Fruit fly (Drosophila melanogaster): Measurements from ENCODE around the gene Uxs.

Uxs gene

dm6 chr3L:8156199-8156598 is 24.5 kb upstream of the Uxs start:
- TF ChIP-seq Drgx (GFP tag; IDR thresholded peaks at IDR 0.05) (peak; percentile 41; the same call in 1 of the 2 replicates), tll (GFP tag; optimal IDR thresholded peaks at IDR 0.05) (no peak), crc (GFP tag; optimal IDR thresholded peaks at IDR 0.05) (no peak), CG14441 (GFP tag; IDR thresholded peaks at IDR 0.05) (peak; percentile 48; the same call in 1 of the 2 replicates), Hr51 (GFP tag; optimal IDR thresholded peaks at IDR 0.05) (peak in 1 of 2 experiments; percentile 22), CG7271 (tag; optimal IDR thresholded peaks at IDR 0.05) (no peak), sens (GFP tag) (peak; percentile 57), dmrt99B (tag; optimal IDR thresholded peaks at IDR 0.05) (peak; percentile 29), CG11504 (tag; optimal IDR thresholded peaks at IDR 0.05) (peak; percentile 12), Atf-2 (GFP tag; optimal IDR thresholded peaks at IDR 0.05) (no peak)

dm6 chr3L:8157079-8157478 is 23.6 kb upstream of the Uxs start:
- TF ChIP-seq D19B (GFP tag; optimal IDR thresholded peaks at IDR 0.05), result no peak
- TF ChIP-seq CG6765 (GFP tag; optimal IDR thresholded peaks at IDR 0.05), result no peak
- no peak for TF ChIP-seq PHDP (tag; optimal IDR thresholded peaks at IDR 0.05)
- no peak for TF ChIP-seq CG18599 (GFP tag; optimal IDR thresholded peaks at IDR 0.05)
- no peak for TF ChIP-seq CG14050 (GFP tag; IDR thresholded peaks at IDR 0.05)
- no peak for TF ChIP-seq twi (tag; optimal IDR thresholded peaks at IDR 0.05)
- no peak for TF ChIP-seq ttk (GFP tag; IDR thresholded peaks at IDR 0.05)
- TF ChIP-seq sob (GFP tag; IDR thresholded peaks at IDR 0.05), result no peak
- TF ChIP-seq Adf1 (GFP tag; IDR thresholded peaks at IDR 0.05), result no peak
- TF ChIP-seq hbn (GFP tag; IDR thresholded peaks at IDR 0.05; ENCODE audit: partially characterized antibody), result no peak
- TF ChIP-seq CG10267 (tag; optimal IDR thresholded peaks at IDR 0.05), result no peak
- no peak for TF ChIP-seq Dip3 (GFP tag; optimal IDR thresholded peaks at IDR 0.05)
- no peak for TF ChIP-seq amos (GFP tag; IDR thresholded peaks at IDR 0.05; ENCODE audit: partially characterized antibody)
- no peak for TF ChIP-seq D (optimal IDR thresholded peaks at IDR 0.05)
- TF ChIP-seq D (GFP tag; optimal IDR thresholded peaks at IDR 0.05), result no peak
- TF ChIP-seq CG7786 (GFP tag; optimal IDR thresholded peaks at IDR 0.05), result no peak
- no peak for TF ChIP-seq aop (GFP tag; IDR thresholded peaks at IDR 0.05)
- TF ChIP-seq bsh (GFP tag; optimal IDR thresholded peaks at IDR 0.05), result no peak
- TF ChIP-seq ssp (GFP tag; IDR thresholded peaks at IDR 0.05), result no peak
- no peak for TF ChIP-seq CG15696 (tag; optimal IDR thresholded peaks at IDR 0.05)
- TF ChIP-seq Fer2 (tag; optimal IDR thresholded peaks at IDR 0.05), result no peak

- TF ChIP-seq gfzf (GFP tag; optimal IDR thresholded peaks at IDR 0.05), result no peak
- peak; percentile 53 for TF ChIP-seq lbe (GFP tag; optimal IDR thresholded peaks at IDR 0.05)
- TF ChIP-seq ase (GFP tag; IDR thresholded peaks at IDR 0.05), result no peak
- TF ChIP-seq CG5245 (GFP tag; optimal IDR thresholded peaks at IDR 0.05), result no peak
- TF ChIP-seq CG17328 (GFP tag; IDR thresholded peaks at IDR 0.05), result no peak
- TF ChIP-seq CG1603 (tag; optimal IDR thresholded peaks at IDR 0.05), result no peak
- TF ChIP-seq Hmx (GFP tag; optimal IDR thresholded peaks at IDR 0.05), result no peak
- no peak for TF ChIP-seq Dfd (GFP tag; optimal IDR thresholded peaks at IDR 0.05)
- TF ChIP-seq CG34224 (GFP tag; IDR thresholded peaks at IDR 0.05; ENCODE audit: partially characterized antibody), result 0 out of 3 replicates have a peak, but pooled peaks have one; percentile 18
- no peak for TF ChIP-seq Six4 (GFP tag; optimal IDR thresholded peaks at IDR 0.05)
- no peak for TF ChIP-seq Vsx1 (GFP tag; optimal IDR thresholded peaks at IDR 0.05)
- TF ChIP-seq CG10321 (GFP tag; IDR thresholded peaks at IDR 0.05), result peak; percentile 81
- no peak for TF ChIP-seq insv (GFP tag; optimal IDR thresholded peaks at IDR 0.05)
- TF ChIP-seq Mes4 (GFP tag; optimal IDR thresholded peaks at IDR 0.05), result no peak
- no peak for TF ChIP-seq danr (GFP tag; IDR thresholded peaks at IDR 0.05)
- peak; percentile 35; the same call in 1 of the 2 replicates for TF ChIP-seq MBD-R2 (GFP tag; IDR thresholded peaks at IDR 0.05)
- no peak for TF ChIP-seq dimm (GFP tag; IDR thresholded peaks at IDR 0.05)
- no peak for TF ChIP-seq croc (GFP tag; conservative IDR thresholded peaks at IDR 0.05)
- no peak for TF ChIP-seq CG10565 (GFP tag; optimal IDR thresholded peaks at IDR 0.05)
Measured at dm6 chr3L:8158715-8159380, 21.9 kb upstream of the Uxs start, which contains the start of gene CG42445. Gene CG42445, minus strand, starts transcription at chr3L:8158900.

Measured in whole organism, embryonic.